Fruit fly (Drosophila melanogaster) whole organism, embryonic: ENCODE results near the gene CG18788.

Source experiments
- ATbp ChIP-seq: fragments of 200-800 bp; sonication (Bioruptor generic); optimal IDR thresholded peaks from 2 replicates; lab custom pipeline; 2017; ENCODE audit warnings: missing biosample characterization, mild to moderate bottlenecking, missing genetic modification characterization, missing genetic modification reagents
- Adf1 ChIP-seq: fragments of 200-800 bp; sonication (Bioruptor generic); IDR thresholded peaks from 2 replicates; pipeline ENCODE4 v1.3.6; 2022; ENCODE audit warnings: missing biosample characterization, missing genetic modification characterization
- Bgb ChIP-seq: fragments of 200-800 bp; sonication (Bioruptor generic); IDR thresholded peaks from 2 replicates; pipeline ENCODE4 v1.3.6; 2022; ENCODE audit warnings: missing biosample characterization, missing genetic modification characterization; ENCODE audit not compliant: partially characterized antibody
- Blimp-1 ChIP-seq: fragments of 200-800 bp; sonication (Bioruptor generic); optimal IDR thresholded peaks from 3 replicates; lab custom pipeline; 2018; ENCODE audit warnings: missing biosample characterization, missing genetic modification characterization, mild to moderate bottlenecking, moderate library complexity, missing genetic modification reagents
- CG10366 ChIP-seq: fragments of 200-800 bp; sonication (Bioruptor generic); IDR thresholded peaks from 2 replicates; pipeline ENCODE4 v1.3.6; 2022; ENCODE audit warnings: missing biosample characterization, missing genetic modification characterization
- CG12071 ChIP-seq: fragments of 200-800 bp; sonication (Bioruptor generic); optimal IDR thresholded peaks from 3 replicates; lab custom pipeline; 2018; ENCODE audit warnings: missing biosample characterization, mild to moderate bottlenecking, missing genetic modification characterization
- CG13424 ChIP-seq: fragments of 200-800 bp; sonication (Bioruptor generic); optimal IDR thresholded peaks from 2 replicates; lab custom pipeline; 2019; ENCODE audit warnings: missing biosample characterization, mild to moderate bottlenecking, missing genetic modification characterization, moderate library complexity
- CG13624 ChIP-seq: fragments of 200-800 bp; sonication (Bioruptor generic); optimal IDR thresholded peaks from 2 replicates; lab custom pipeline; 2016; ENCODE audit warnings: missing biosample characterization, missing genetic modification characterization
- CG14441 ChIP-seq: fragments of 200-800 bp; sonication (Bioruptor generic); IDR thresholded peaks from 2 replicates; pipeline ENCODE4 v1.3.6; 2022; ENCODE audit warnings: missing biosample characterization, missing genetic modification characterization
- CG1602 ChIP-seq: fragments of 200-800 bp; sonication (Bioruptor generic); optimal IDR thresholded peaks from 3 replicates; lab custom pipeline; 2016; ENCODE audit warnings: missing biosample characterization, missing genetic modification characterization
- CG17829 ChIP-seq: fragments of 200-800 bp; optimal IDR thresholded peaks from 2 replicates; lab custom pipeline; 2019; ENCODE audit warnings: missing biosample characterization, mild to moderate bottlenecking, missing genetic modification characterization, moderate library complexity
- CG17912 ChIP-seq: fragments of 200-800 bp; sonication (Bioruptor generic); optimal IDR thresholded peaks from 2 replicates; lab custom pipeline; 2018; ENCODE audit warnings: missing biosample characterization, mild to moderate bottlenecking, missing genetic modification characterization
- CG18476 ChIP-seq: fragments of 200-800 bp; sonication (Bioruptor generic); optimal IDR thresholded peaks from 2 replicates; lab custom pipeline; 2016; ENCODE audit warnings: missing biosample characterization, mild to moderate bottlenecking, missing genetic modification characterization
- CG18764 ChIP-seq: fragments of 200-800 bp; sonication (Bioruptor generic); optimal IDR thresholded peaks from 3 replicates; lab custom pipeline; 2016; ENCODE audit warnings: missing biosample characterization, missing genetic modification characterization
- CG4730 ChIP-seq: fragments of 200-800 bp; sonication (Bioruptor generic); IDR thresholded peaks from 2 replicates; pipeline ENCODE4 v1.3.6; 2022; ENCODE audit warnings: missing biosample characterization, missing genetic modification characterization
- CG6765 ChIP-seq: fragments of 200-800 bp; sonication (Bioruptor generic); optimal IDR thresholded peaks from 3 replicates; lab custom pipeline; 2017; ENCODE audit warnings: missing biosample characterization, mild to moderate bottlenecking, missing genetic modification characterization
- CG7271 ChIP-seq: fragments of 200-800 bp; sonication (Bioruptor generic); optimal IDR thresholded peaks from 2 replicates; lab custom pipeline; 2018; ENCODE audit warnings: missing biosample characterization, mild to moderate bottlenecking, missing genetic modification characterization, moderate library complexity
- CG7372 ChIP-seq: fragments of 200-800 bp; sonication (Bioruptor generic); IDR thresholded peaks from 2 replicates; pipeline ENCODE4 v1.3.6; 2022; ENCODE audit warnings: missing biosample characterization, missing genetic modification characterization
- CG7987 ChIP-seq: fragments of 200-800 bp; sonication (Bioruptor generic); optimal IDR thresholded peaks from 2 replicates; lab custom pipeline; 2018; ENCODE audit warnings: missing biosample characterization, mild to moderate bottlenecking, missing genetic modification characterization, moderate library complexity
- CG8924 ChIP-seq: fragments of 200-800 bp; optimal IDR thresholded peaks from 3 replicates; lab custom pipeline; 2019; ENCODE audit warnings: missing biosample characterization, mild to moderate bottlenecking, missing genetic modification characterization, moderate library complexity
- Camta ChIP-seq: fragments of 200-800 bp; sonication (Bioruptor generic); optimal IDR thresholded peaks from 2 replicates; lab custom pipeline; 2016; ENCODE audit warnings: missing biosample characterization, missing genetic modification characterization
- CrebB ChIP-seq: fragments of 200-800 bp; sonication (Bioruptor generic); optimal IDR thresholded peaks from 3 replicates; lab custom pipeline; 2018; ENCODE audit warnings: missing biosample characterization, mild to moderate bottlenecking, missing genetic modification characterization
- Dip3 ChIP-seq: fragments of 200-800 bp; sonication (Bioruptor generic); optimal IDR thresholded peaks from 3 replicates; lab custom pipeline; 2016; ENCODE audit warnings: missing biosample characterization, missing genetic modification characterization
- Fer2 ChIP-seq: fragments of 200-800 bp; sonication (Bioruptor generic); optimal IDR thresholded peaks from 2 replicates; lab custom pipeline; 2018; ENCODE audit warnings: missing biosample characterization, mild to moderate bottlenecking, missing genetic modification characterization, moderate library complexity
- Fer3 ChIP-seq: fragments of 200-800 bp; sonication (Bioruptor generic); optimal IDR thresholded peaks from 2 replicates; lab custom pipeline; 2018; ENCODE audit warnings: missing biosample characterization, mild to moderate bottlenecking, missing genetic modification characterization, moderate library complexity
- GATAe ChIP-seq: fragments of 200-800 bp; sonication (Bioruptor generic); conservative IDR thresholded peaks from 2 replicates; pipeline ENCODE4 v1.3.6; 2022; ENCODE audit warnings: missing biosample characterization, missing genetic modification characterization
- H15 ChIP-seq: fragments of 200-800 bp; sonication (Bioruptor generic); IDR thresholded peaks from 3 replicates; pipeline ENCODE4 v1.3.6; 2022; ENCODE audit warnings: missing biosample characterization, missing genetic modification characterization
- HLH3B ChIP-seq: fragments of 200-800 bp; sonication (Bioruptor generic); IDR thresholded peaks from 2 replicates; pipeline ENCODE4 v1.3.6; 2022; ENCODE audit warnings: missing biosample characterization, missing genetic modification characterization
- Hsf ChIP-seq: fragments of 200-800 bp; sonication (Bioruptor generic); optimal IDR thresholded peaks from 3 replicates; lab custom pipeline; 2016; ENCODE audit warnings: missing biosample characterization, missing genetic modification characterization
- Mad ChIP-seq: fragments of 200-800 bp; sonication (Bioruptor generic); optimal IDR thresholded peaks from 2 replicates; lab custom pipeline; 2016; ENCODE audit warnings: missing biosample characterization, missing genetic modification characterization
- Mrtf ChIP-seq: fragments of 200-800 bp; sonication (Bioruptor generic); IDR thresholded peaks from 3 replicates; pipeline ENCODE4 v1.3.6; 2022; ENCODE audit warnings: missing biosample characterization, missing genetic modification characterization
- Poxn ChIP-seq: fragments of 200-800 bp; sonication (Bioruptor generic); IDR thresholded peaks from 2 replicates; pipeline ENCODE4 v1.3.6; 2022; ENCODE audit warnings: missing biosample characterization, missing genetic modification characterization
- Rx ChIP-seq: fragments of 200-800 bp; sonication (Bioruptor generic); IDR thresholded peaks from 2 replicates; pipeline ENCODE4 v1.3.6; 2022; ENCODE audit warnings: missing biosample characterization, missing genetic modification characterization
- Sox100B ChIP-seq: fragments of 200-800 bp; sonication (Bioruptor generic); optimal IDR thresholded peaks from 3 replicates; lab custom pipeline; 2018; ENCODE audit warnings: missing biosample characterization, mild to moderate bottlenecking, missing genetic modification characterization
- bbx ChIP-seq: fragments of 200-800 bp; sonication (Bioruptor generic); IDR thresholded peaks from 2 replicates; pipeline ENCODE4 v1.3.6; 2022; ENCODE audit warnings: missing biosample characterization, missing genetic modification characterization; ENCODE audit not compliant: partially characterized antibody
- bcd ChIP-seq: fragments of 200-800 bp; sonication (Bioruptor generic); optimal IDR thresholded peaks from 2 replicates; lab custom pipeline; 2017; ENCODE audit warnings: missing biosample characterization, mild to moderate bottlenecking, missing genetic modification characterization
- chn ChIP-seq: fragments of 200-800 bp; sonication (Bioruptor generic); optimal IDR thresholded peaks from 2 replicates; lab custom pipeline; 2016; ENCODE audit warnings: missing biosample characterization, missing genetic modification characterization
- dimm ChIP-seq: fragments of 200-800 bp; sonication (Bioruptor generic); IDR thresholded peaks from 2 replicates; pipeline ENCODE4 v1.3.6; 2022; ENCODE audit warnings: missing biosample characterization, missing genetic modification characterization
- eyg ChIP-seq: fragments of 200-800 bp; sonication (Bioruptor generic); optimal IDR thresholded peaks from 3 replicates; lab custom pipeline; 2016; ENCODE audit warnings: missing biosample characterization, missing genetic modification characterization
- fd3F ChIP-seq: fragments of 200-800 bp; sonication (Bioruptor generic); optimal IDR thresholded peaks from 2 replicates; lab custom pipeline; 2018; ENCODE audit warnings: missing biosample characterization, mild to moderate bottlenecking, missing genetic modification characterization, moderate library complexity
- grau ChIP-seq: fragments of 200-800 bp; optimal IDR thresholded peaks from 3 replicates; lab custom pipeline; 2019; ENCODE audit warnings: missing biosample characterization, mild to moderate bottlenecking, missing genetic modification characterization, moderate library complexity
- h ChIP-seq: fragments of >200 bp; optimal IDR thresholded peaks from 2 replicates; lab custom pipeline; 2017
- hth ChIP-seq: fragments of >200 bp; optimal IDR thresholded peaks from 2 replicates; lab custom pipeline; 2017; ENCODE audit warnings: inconsistent platforms
- jigr1 ChIP-seq: fragments of 200-800 bp; sonication (Bioruptor generic); IDR thresholded peaks from 3 replicates; pipeline ENCODE4 v1.3.6; 2022; ENCODE audit warnings: missing biosample characterization, missing genetic modification characterization
- onecut ChIP-seq: fragments of 200-800 bp; sonication (Bioruptor generic); IDR thresholded peaks from 2 replicates; pipeline ENCODE4 v1.3.6; 2022; ENCODE audit warnings: missing biosample characterization, missing genetic modification characterization
- p53 ChIP-seq: fragments of 200-800 bp; sonication (Bioruptor generic); optimal IDR thresholded peaks from 2 replicates; lab custom pipeline; 2016; ENCODE audit warnings: missing biosample characterization, missing genetic modification characterization
- pnt ChIP-seq: fragments of 200-800 bp; sonication (Bioruptor generic); optimal IDR thresholded peaks from 3 replicates; lab custom pipeline; 2016; ENCODE audit warnings: missing biosample characterization, missing genetic modification characterization
- toy ChIP-seq: fragments of 200-800 bp; sonication (Bioruptor generic); IDR thresholded peaks from 2 replicates; pipeline ENCODE4 v1.3.6; 2022; ENCODE audit warnings: missing biosample characterization, missing genetic modification characterization
- vfl ChIP-seq: fragments of 200-800 bp; sonication (Bioruptor generic); optimal IDR thresholded peaks from 2 replicates; lab custom pipeline; 2016; ENCODE audit warnings: missing biosample characterization, missing genetic modification characterization
- wor ChIP-seq: fragments of 200-800 bp; sonication (Bioruptor generic); IDR thresholded peaks from 2 replicates; pipeline ENCODE4 v1.3.6; 2022; ENCODE audit warnings: missing biosample characterization, missing genetic modification characterization

Gene CG18788

dm6 chr2L:12006397-12007330 is 27.3 kb upstream of the CG18788 start (continued):
- peak; percentile 78 for TF ChIP-seq Camta (GFP tag; lab: Kevin White, UChicago)
- TF ChIP-seq H15 (GFP tag; lab: Robert Waterston, UW): no peak
- TF ChIP-seq CrebB (tag; lab: Kevin White, UChicago): peak; percentile 51
- TF ChIP-seq Dip3: peak; percentile 19
- peak; percentile 66 for TF ChIP-seq CG13624 (GFP tag; lab: Kevin White, UChicago)
- TF ChIP-seq Mrtf (GFP tag; lab: Robert Waterston, UW): no peak
- TF ChIP-seq Hsf (GFP tag; lab: Kevin White, UChicago): peak; percentile 76
- TF ChIP-seq Bgb (GFP tag; lab: Robert Waterston, UW): no peak
- TF ChIP-seq CG10366 (GFP tag; lab: Robert Waterston, UW): no peak
- peak; percentile 99 for TF ChIP-seq Sox100B (GFP tag; lab: Kevin White, UChicago)
- no peak for TF ChIP-seq jigr1 (GFP tag; lab: Robert Waterston, UW)
- TF ChIP-seq Rx (GFP tag; lab: Robert Waterston, UW): no peak
- TF ChIP-seq bbx (GFP tag; lab: Robert Waterston, UW): no peak
- peak; percentile 60 for TF ChIP-seq vfl (GFP tag; lab: Kevin White, UChicago)
- no peak for TF ChIP-seq CG4730 (GFP tag; lab: Robert Waterston, UW)
- TF ChIP-seq CG17829 (tag; lab: Kevin White, UChicago): peak; percentile 97
- TF ChIP-seq h (lab: Kevin White, UChicago): no peak
- TF ChIP-seq Mad: peak; percentile 59
- peak; percentile 98 for TF ChIP-seq CG8924 (tag; lab: Kevin White, UChicago)
- TF ChIP-seq CG1602 (GFP tag; lab: Kevin White, UChicago): peak; percentile 93
- TF ChIP-seq HLH3B: no peak
- TF ChIP-seq CG7987 (GFP tag; lab: Kevin White, UChicago): peak; percentile 56
- no peak for TF ChIP-seq CG17912 (GFP tag; lab: Kevin White, UChicago)
- peak; percentile 89 for TF ChIP-seq ATbp (GFP tag; lab: Kevin White, UChicago)
- TF ChIP-seq Poxn (GFP tag; lab: Robert Waterston, UW): no peak
- no peak for TF ChIP-seq wor (GFP tag; lab: Robert Waterston, UW)
- peak; percentile 74 for TF ChIP-seq CG18764 (GFP tag; lab: Kevin White, UChicago)
- peak; percentile 72 for TF ChIP-seq chn (GFP tag; lab: Kevin White, UChicago)
- TF ChIP-seq fd3F (GFP tag; lab: Kevin White, UChicago): peak; percentile 92
- peak; percentile 97 for TF ChIP-seq bcd (GFP tag; lab: Kevin White, UChicago)
- no peak for TF ChIP-seq CG14441 (GFP tag; lab: Robert Waterston, UW)
- peak; percentile 81 for TF ChIP-seq CG18476 (GFP tag; lab: Kevin White, UChicago)
- TF ChIP-seq CG6765 (GFP tag; lab: Kevin White, UChicago): peak; percentile 91
- peak; percentile 97 for TF ChIP-seq grau
- TF ChIP-seq Blimp-1 (GFP tag; lab: Kevin White, UChicago): peak; percentile 91
- TF ChIP-seq Adf1 (GFP tag; lab: Robert Waterston, UW): no peak
- TF ChIP-seq Fer2 (tag; lab: Kevin White, UChicago): peak; percentile 86
- TF ChIP-seq hth (lab: Kevin White, UChicago): no peak
- no peak for TF ChIP-seq CG7372 (GFP tag; lab: Robert Waterston, UW)
- no peak for TF ChIP-seq dimm
- TF ChIP-seq GATAe: no peak
- no peak for TF ChIP-seq p53 (GFP tag; lab: Kevin White, UChicago)
- no peak for TF ChIP-seq CG12071 (GFP tag; lab: Kevin White, UChicago)
- TF ChIP-seq toy (GFP tag; lab: Robert Waterston, UW): no peak
- peak; percentile 52 for TF ChIP-seq eyg (GFP tag; lab: Kevin White, UChicago)
- TF ChIP-seq pnt (GFP tag; lab: Kevin White, UChicago): peak; percentile 58
- TF ChIP-seq Fer3 (tag; lab: Kevin White, UChicago): peak; percentile 92
- peak; percentile 98 for TF ChIP-seq CG13424 (tag; lab: Kevin White, UChicago)
- peak; percentile 71 for TF ChIP-seq onecut (GFP tag; lab: Robert Waterston, UW)
- TF ChIP-seq CG7271 (tag; lab: Kevin White, UChicago): peak; percentile 81
